ENCODE assay signal across 1 fruit fly cellular context in genomic region chr3L:15694406-15694805, dm6.
TF ChIP-seq lines count a peak whose summit lies in the region.

No protein-coding gene starts in this region.

TF ChIP-seq in whole organism, embryonic, 481 proteins besides CTCF, POLR2A, EP300 and RAD21 (continued from another document and continues in another):
- TF ChIP-seq al (GFP tag; IDR thresholded peaks at IDR 0.05; lab: Robert Waterston, UW) (no peak), sqz (GFP tag; optimal IDR thresholded peaks at IDR 0.05; lab: Kevin White, UChicago) (peak; percentile 21), sens (GFP tag; lab: Kevin White, UChicago) (peak; percentile 65), fu2 (GFP tag; optimal IDR thresholded peaks at IDR 0.05; lab: Kevin White, UChicago) (no peak), pfk (GFP tag; optimal IDR thresholded peaks at IDR 0.05; lab: Kevin White, UChicago) (no peak), Elba2 (GFP tag; optimal IDR thresholded peaks at IDR 0.05; lab: Kevin White, UChicago) (no peak), Oli (tag; optimal IDR thresholded peaks at IDR 0.05; lab: Kevin White, UChicago) (no peak), CG4617 (GFP tag; optimal IDR thresholded peaks at IDR 0.05; lab: Kevin White, UChicago; ENCODE audit: borderline replicate concordance) (no peak), NfI (GFP tag; optimal IDR thresholded peaks at IDR 0.05; lab: Kevin White, UChicago) (no peak), dysf (GFP tag; IDR thresholded peaks at IDR 0.05; lab: Robert Waterston, UW) (0 out of 3 replicates have a peak, but pooled peaks have one; percentile 29), Side (GFP tag; optimal IDR thresholded peaks at IDR 0.05; lab: Kevin White, UChicago) (no peak), sd (tag; optimal IDR thresholded peaks at IDR 0.05; lab: Kevin White, UChicago) (peak; percentile 19), slou (GFP tag; optimal IDR thresholded peaks at IDR 0.05; lab: Kevin White, UChicago) (no peak), croc (GFP tag; conservative IDR thresholded peaks at IDR 0.05; lab: Robert Waterston, UW) (no peak), pan (optimal IDR thresholded peaks at IDR 0.05; lab: Kevin White, UChicago) (no peak), pan (GFP tag; optimal IDR thresholded peaks at IDR 0.05 in 1 of 2, IDR thresholded peaks at IDR 0.05 in 1 of 2) (no peak), C15 (GFP tag; IDR thresholded peaks at IDR 0.05; lab: Robert Waterston, UW) (no peak), sima (GFP tag; optimal IDR thresholded peaks at IDR 0.05; lab: Kevin White, UChicago) (no peak), nerfin-1 (tag; optimal IDR thresholded peaks at IDR 0.05; lab: Kevin White, UChicago) (no peak), Taf1 (GFP tag; IDR thresholded peaks at IDR 0.05; lab: Robert Waterston, UW) (no peak), twi (tag; optimal IDR thresholded peaks at IDR 0.05; lab: Kevin White, UChicago) (no peak), CG2875 (GFP tag; optimal IDR thresholded peaks at IDR 0.05; lab: Kevin White, UChicago) (no peak), D19B (GFP tag; optimal IDR thresholded peaks at IDR 0.05; lab: Kevin White, UChicago) (no peak), CG12236 (GFP tag; optimal IDR thresholded peaks at IDR 0.05; lab: Kevin White, UChicago) (no peak), CG1832 (GFP tag; optimal IDR thresholded peaks at IDR 0.05; lab: Kevin White, UChicago) (no peak), CG2199 (GFP tag; IDR thresholded peaks at IDR 0.05; lab: Robert Waterston, UW) (no peak), CG11398 (GFP tag; optimal IDR thresholded peaks at IDR 0.05; lab: Kevin White, UChicago) (no peak), CG9797 (GFP tag; optimal IDR thresholded peaks at IDR 0.05; lab: Kevin White, UChicago) (no peak), CG10654 (GFP tag; optimal IDR thresholded peaks at IDR 0.05; lab: Kevin White, UChicago) (no peak), Eip74EF (GFP tag; optimal IDR thresholded peaks at IDR 0.05; lab: Kevin White, UChicago) (no peak), gce (GFP tag; IDR thresholded peaks at IDR 0.05; lab: Robert Waterston, UW) (no peak), abd-A (tag; optimal IDR thresholded peaks at IDR 0.05; lab: Kevin White, UChicago) (no peak), lab (GFP tag; optimal IDR thresholded peaks at IDR 0.05; lab: Kevin White, UChicago) (peak; percentile 21), BtbVII (GFP tag; optimal IDR thresholded peaks at IDR 0.05; lab: Kevin White, UChicago) (no peak), Abd-B (GFP tag; optimal IDR thresholded peaks at IDR 0.05; lab: Kevin White, UChicago) (no peak), gsb-n (tag; optimal IDR thresholded peaks at IDR 0.05; lab: Kevin White, UChicago) (no peak), ERR (GFP tag; optimal IDR thresholded peaks at IDR 0.05; lab: Kevin White, UChicago) (no peak), HLHmδ (GFP tag; optimal IDR thresholded peaks at IDR 0.05; lab: Kevin White, UChicago) (no peak), CG11560 (tag; IDR thresholded peaks at IDR 0.05; lab: Robert Waterston, UW) (no peak), D (optimal IDR thresholded peaks at IDR 0.05; lab: Kevin White, UChicago) (no peak), D (GFP tag; optimal IDR thresholded peaks at IDR 0.05; lab: Kevin White, UChicago) (no peak), mirr (GFP tag; optimal IDR thresholded peaks at IDR 0.05; lab: Kevin White, UChicago) (no peak), CG18764 (GFP tag; optimal IDR thresholded peaks at IDR 0.05; lab: Kevin White, UChicago) (no peak), fru (optimal IDR thresholded peaks at IDR 0.05; lab: Kevin White, UChicago) (no peak), CG12071 (GFP tag; optimal IDR thresholded peaks at IDR 0.05; lab: Kevin White, UChicago) (no peak), toy (GFP tag; IDR thresholded peaks at IDR 0.05; lab: Robert Waterston, UW) (no peak), dimm (GFP tag; IDR thresholded peaks at IDR 0.05; lab: Robert Waterston, UW) (no peak), schlank (tag; optimal IDR thresholded peaks at IDR 0.05; lab: Kevin White, UChicago) (no peak), vnd (GFP tag; IDR thresholded peaks at IDR 0.05; lab: Robert Waterston, UW; ENCODE audit: partially characterized antibody) (no peak), cato (GFP tag; optimal IDR thresholded peaks at IDR 0.05; lab: Kevin White, UChicago; ENCODE audit: borderline replicate concordance) (no peak), CG1529 (GFP tag; optimal IDR thresholded peaks at IDR 0.05; lab: Kevin White, UChicago) (no peak), fd3F (GFP tag; optimal IDR thresholded peaks at IDR 0.05; lab: Kevin White, UChicago) (no peak), Med (GFP tag; lab: Kevin White, UChicago) (peak; percentile 59), CG1792 (GFP tag; optimal IDR thresholded peaks at IDR 0.05; lab: Kevin White, UChicago) (no peak), CG4424 (GFP tag; optimal IDR thresholded peaks at IDR 0.05; lab: Kevin White, UChicago) (no peak), CG10979 (tag; optimal IDR thresholded peaks at IDR 0.05; lab: Kevin White, UChicago) (no peak), CG32772 (GFP tag; IDR thresholded peaks at IDR 0.05; lab: Robert Waterston, UW) (no peak), CG17186 (GFP tag; optimal IDR thresholded peaks at IDR 0.05; lab: Kevin White, UChicago) (no peak), Oaz (GFP tag; IDR thresholded peaks at IDR 0.05; lab: Robert Waterston, UW) (no peak), CG6854 (GFP tag; optimal IDR thresholded peaks at IDR 0.05; lab: Kevin White, UChicago) (no peak), CG17612 (GFP tag; IDR thresholded peaks at IDR 0.05; lab: Robert Waterston, UW) (no peak), CG6813 (GFP tag; optimal IDR thresholded peaks at IDR 0.05; lab: Kevin White, UChicago) (no peak), CG13287 (GFP tag; IDR thresholded peaks at IDR 0.05; lab: Robert Waterston, UW; ENCODE audit: partially characterized antibody) (no peak), inv (GFP tag; IDR thresholded peaks at IDR 0.05; lab: Robert Waterston, UW; ENCODE audit: partially characterized antibody) (no peak), PHDP (tag; optimal IDR thresholded peaks at IDR 0.05; lab: Kevin White, UChicago) (peak; percentile 12), CG8388 (GFP tag; optimal IDR thresholded peaks at IDR 0.05; lab: Kevin White, UChicago) (peak; percentile 81), slbo (GFP tag; IDR thresholded peaks at IDR 0.05; lab: Robert Waterston, UW) (no peak), Fer1 (GFP tag; optimal IDR thresholded peaks at IDR 0.05; lab: Kevin White, UChicago) (no peak), fd64A (GFP tag; optimal IDR thresholded peaks at IDR 0.05; lab: Kevin White, UChicago) (no peak), chif (GFP tag; optimal IDR thresholded peaks at IDR 0.05; lab: Kevin White, UChicago) (no peak), Gsc (GFP tag; IDR thresholded peaks at IDR 0.05; lab: Robert Waterston, UW) (no peak), Dp (GFP tag; optimal IDR thresholded peaks at IDR 0.05; lab: Kevin White, UChicago) (no peak), Neu2 (GFP tag; optimal IDR thresholded peaks at IDR 0.05; lab: Kevin White, UChicago; ENCODE audit: borderline replicate concordance) (no peak), yki (optimal IDR thresholded peaks at IDR 0.05; lab: Kevin White, UChicago) (no peak), HLH54F (GFP tag; optimal IDR thresholded peaks at IDR 0.05; lab: Kevin White, UChicago) (no peak), ssp (GFP tag; IDR thresholded peaks at IDR 0.05; lab: Robert Waterston, UW) (no peak), CG14667 (GFP tag; IDR thresholded peaks at IDR 0.05; lab: Robert Waterston, UW) (no peak), Rfx (GFP tag; IDR thresholded peaks at IDR 0.05; lab: Robert Waterston, UW) (no peak), hbn (GFP tag; IDR thresholded peaks at IDR 0.05; lab: Robert Waterston, UW; ENCODE audit: partially characterized antibody) (no peak), CG17568 (GFP tag; optimal IDR thresholded peaks at IDR 0.05; lab: Kevin White, UChicago) (no peak), HmgZ (tag; optimal IDR thresholded peaks at IDR 0.05; lab: Kevin White, UChicago) (no peak), CG12744 (GFP tag; optimal IDR thresholded peaks at IDR 0.05; lab: Kevin White, UChicago) (no peak), ash1 (GFP tag; optimal IDR thresholded peaks at IDR 0.05; lab: Kevin White, UChicago) (no peak), en (GFP tag; optimal IDR thresholded peaks at IDR 0.05; lab: Kevin White, UChicago) (no peak), CG13624 (GFP tag; optimal IDR thresholded peaks at IDR 0.05; lab: Kevin White, UChicago) (no peak), CG1233 (GFP tag; optimal IDR thresholded peaks at IDR 0.05; lab: Kevin White, UChicago) (peak; percentile 27), Asciz (GFP tag; optimal IDR thresholded peaks at IDR 0.05; lab: Kevin White, UChicago) (peak; percentile 24), exex (tag; optimal IDR thresholded peaks at IDR 0.05; lab: Kevin White, UChicago) (no peak), CG34376 (GFP tag; optimal IDR thresholded peaks at IDR 0.05; lab: Kevin White, UChicago) (no peak), CG18011 (GFP tag; optimal IDR thresholded peaks at IDR 0.05; lab: Kevin White, UChicago) (no peak), CG7745 (tag; optimal IDR thresholded peaks at IDR 0.05; lab: Kevin White, UChicago) (no peak), Dll (GFP tag; IDR thresholded peaks at IDR 0.05; lab: Robert Waterston, UW; ENCODE audit: partially characterized antibody) (no peak), CG17829 (tag; optimal IDR thresholded peaks at IDR 0.05; lab: Kevin White, UChicago) (no peak), CG14050 (GFP tag; IDR thresholded peaks at IDR 0.05; lab: Robert Waterston, UW) (no peak), dpn (GFP tag; optimal IDR thresholded peaks at IDR 0.05; lab: Kevin White, UChicago) (peak in 1 of 2 experiments; percentile 7), bab2 (GFP tag; optimal IDR thresholded peaks at IDR 0.05; lab: Kevin White, UChicago) (no peak), Fer3 (tag; optimal IDR thresholded peaks at IDR 0.05; lab: Kevin White, UChicago) (no peak), CG43689 (GFP tag; IDR thresholded peaks at IDR 0.05; lab: Robert Waterston, UW) (no peak), row (GFP tag; IDR thresholded peaks at IDR 0.05; lab: Robert Waterston, UW) (peak; percentile 33; the same call in 1 of the 3 replicates), CG6765 (GFP tag; optimal IDR thresholded peaks at IDR 0.05; lab: Kevin White, UChicago) (no peak), CG2120 (GFP tag; optimal IDR thresholded peaks at IDR 0.05; lab: Kevin White, UChicago) (no peak), CG6175 (GFP tag; IDR thresholded peaks at IDR 0.05; lab: Robert Waterston, UW) (no peak), CG9609 (GFP tag; optimal IDR thresholded peaks at IDR 0.05; lab: Kevin White, UChicago) (no peak), CG17912 (GFP tag; optimal IDR thresholded peaks at IDR 0.05; lab: Kevin White, UChicago) (no peak), CG18619 (GFP tag; optimal IDR thresholded peaks at IDR 0.05; lab: Kevin White, UChicago) (peak; percentile 5), CG15269 (tag; optimal IDR thresholded peaks at IDR 0.05; lab: Kevin White, UChicago) (no peak), CG8089 (GFP tag; optimal IDR thresholded peaks at IDR 0.05; lab: Kevin White, UChicago) (no peak), CG12942 (GFP tag; optimal IDR thresholded peaks at IDR 0.05; lab: Kevin White, UChicago) (no peak), CG2116 (GFP tag; optimal IDR thresholded peaks at IDR 0.05; lab: Kevin White, UChicago) (no peak), ase (GFP tag; IDR thresholded peaks at IDR 0.05; lab: Robert Waterston, UW) (no peak), CG9215 (GFP tag; IDR thresholded peaks at IDR 0.05; lab: Robert Waterston, UW) (no peak), tna (GFP tag; IDR thresholded peaks at IDR 0.05; lab: Robert Waterston, UW; ENCODE audit: partially characterized antibody) (no peak), Lhr (GFP tag; optimal IDR thresholded peaks at IDR 0.05; lab: Kevin White, UChicago) (no peak), sisA (GFP tag; IDR thresholded peaks at IDR 0.05; lab: Robert Waterston, UW) (no peak), CG3995 (GFP tag; optimal IDR thresholded peaks at IDR 0.05; lab: Kevin White, UChicago) (no peak), CG30020 (tag; optimal IDR thresholded peaks at IDR 0.05; lab: Kevin White, UChicago) (no peak), CG13775 (GFP tag; optimal IDR thresholded peaks at IDR 0.05; lab: Kevin White, UChicago) (no peak), CG17802 (tag; optimal IDR thresholded peaks at IDR 0.05; lab: Kevin White, UChicago) (no peak), disco-r (GFP tag; optimal IDR thresholded peaks at IDR 0.05; lab: Kevin White, UChicago) (no peak), CG11695 (GFP tag; IDR thresholded peaks at IDR 0.05; lab: Robert Waterston, UW) (no peak), lbe (GFP tag; optimal IDR thresholded peaks at IDR 0.05; lab: Kevin White, UChicago) (no peak), Drgx (GFP tag; IDR thresholded peaks at IDR 0.05; lab: Robert Waterston, UW) (no peak), Sox102F (GFP tag; optimal IDR thresholded peaks at IDR 0.05; lab: Kevin White, UChicago) (peak; percentile 4), CG7963 (GFP tag; IDR thresholded peaks at IDR 0.05; lab: Robert Waterston, UW; ENCODE audit: partially characterized antibody) (no peak), CHES-1-like (GFP tag; optimal IDR thresholded peaks at IDR 0.05; lab: Kevin White, UChicago) (no peak), Myb (GFP tag; optimal IDR thresholded peaks at IDR 0.05; lab: Kevin White, UChicago) (no peak), maf-S (GFP tag; optimal IDR thresholded peaks at IDR 0.05; lab: Kevin White, UChicago) (no peak), CG17328 (GFP tag; IDR thresholded peaks at IDR 0.05; lab: Robert Waterston, UW) (no peak), eve (GFP tag; optimal IDR thresholded peaks at IDR 0.05; lab: Kevin White, UChicago) (no peak), Opbp (GFP tag; IDR thresholded peaks at IDR 0.05; lab: Robert Waterston, UW; ENCODE audit: partially characterized antibody) (no peak), pros (GFP tag; optimal IDR thresholded peaks at IDR 0.05; lab: Kevin White, UChicago) (no peak), CG4707 (GFP tag; optimal IDR thresholded peaks at IDR 0.05; lab: Kevin White, UChicago) (no peak), CG13296 (GFP tag; optimal IDR thresholded peaks at IDR 0.05; lab: Kevin White, UChicago) (peak; percentile 38), p53 (GFP tag; optimal IDR thresholded peaks at IDR 0.05; lab: Kevin White, UChicago) (no peak), Hsf (GFP tag; optimal IDR thresholded peaks at IDR 0.05; lab: Kevin White, UChicago) (no peak), klu (GFP tag; IDR thresholded peaks at IDR 0.05; lab: Robert Waterston, UW) (no peak), Deaf1 (tag; optimal IDR thresholded peaks at IDR 0.05; lab: Kevin White, UChicago) (no peak), CG6272 (GFP tag; IDR thresholded peaks at IDR 0.05; lab: Robert Waterston, UW) (no peak), CG3163 (GFP tag; optimal IDR thresholded peaks at IDR 0.05; lab: Kevin White, UChicago) (no peak), Spps (tag; optimal IDR thresholded peaks at IDR 0.05; lab: Kevin White, UChicago) (no peak)
